Worm (Caenorhabditis elegans) whole organism, L2 larva: Measurements from ENCODE around the gene F19B10.5.

Experiments used
- C34F6.9 ChIP-seq: fragments of 150-350 bp; optimal IDR thresholded peaks from 2 replicates; lab custom pipeline; 2014; ENCODE audit warnings: missing biosample characterization, missing genetic modification characterization
- F13H6.1 ChIP-seq: sonication (generic microtip); optimal IDR thresholded peaks from 2 replicates; lab custom pipeline; 2016; ENCODE audit warnings: missing genetic modification characterization, missing compliant biosample characterization
- R02D3.7 ChIP-seq: fragments of 150-350 bp; optimal IDR thresholded peaks from 2 replicates; lab custom pipeline; 2014; ENCODE audit warnings: missing biosample characterization, missing genetic modification characterization
- Y55F3AM.14 ChIP-seq: fragments of 200-800 bp; sonication (Bioruptor generic); optimal IDR thresholded peaks from 2 replicates; lab custom pipeline; 2018; ENCODE audit warnings: mild to moderate bottlenecking, missing genetic modification characterization, missing compliant biosample characterization
- ZK546.5 ChIP-seq: sonication (generic microtip); optimal IDR thresholded peaks from 2 replicates; lab custom pipeline; 2017; ENCODE audit warnings: missing biosample characterization, missing genetic modification characterization
- alr-1 ChIP-seq: fragments of 150-350 bp; optimal IDR thresholded peaks from 2 replicates; lab custom pipeline; 2014; ENCODE audit warnings: missing biosample characterization, missing genetic modification characterization
- aly-2 ChIP-seq: fragments of 150-350 bp; optimal IDR thresholded peaks from 2 replicates; lab custom pipeline; 2014; ENCODE audit warnings: missing biosample characterization, missing genetic modification characterization
- ama-1 ChIP-seq: fragments of 150-350 bp; optimal IDR thresholded peaks from 2 replicates; lab custom pipeline; 2018; ENCODE audit warnings: inconsistent platforms
- ceh-16 ChIP-seq: fragments of 150-350 bp; optimal IDR thresholded peaks from 2 replicates; lab custom pipeline; 2014; ENCODE audit warnings: missing biosample characterization, missing genetic modification characterization
- ceh-82 ChIP-seq: fragments of 150-350 bp; optimal IDR thresholded peaks from 2 replicates; lab custom pipeline; 2014; ENCODE audit warnings: missing biosample characterization, missing genetic modification characterization
- crh-2 ChIP-seq: sonication (generic microtip); optimal IDR thresholded peaks from 2 replicates; lab custom pipeline; 2017; ENCODE audit warnings: missing biosample characterization, missing genetic modification characterization
- dmd-4 ChIP-seq: sonication (generic microtip); optimal IDR thresholded peaks from 2 replicates; lab custom pipeline; 2017; ENCODE audit warnings: missing biosample characterization, missing genetic modification characterization
- egl-27 ChIP-seq: sonication (generic microtip); optimal IDR thresholded peaks from 3 replicates; lab custom pipeline; 2017; ENCODE audit warnings: missing biosample characterization, missing genetic modification reagents, missing genetic modification characterization
- elt-1 ChIP-seq: fragments of 150-350 bp; optimal IDR thresholded peaks from 2 replicates; lab custom pipeline; 2014; ENCODE audit warnings: missing biosample characterization, missing genetic modification characterization
- elt-3 ChIP-seq: sonication (generic microtip); optimal IDR thresholded peaks from 2 replicates; lab custom pipeline; 2017; ENCODE audit warnings: missing biosample characterization, missing genetic modification characterization
- gmeb-1 ChIP-seq: fragments of 150-350 bp; optimal IDR thresholded peaks from 2 replicates; lab custom pipeline; 2014; ENCODE audit warnings: missing biosample characterization, missing genetic modification characterization
- lin-11 ChIP-seq: fragments of 150-350 bp; sonication (generic microtip); optimal IDR thresholded peaks from 2 replicates; lab custom pipeline; 2014; ENCODE audit warnings: missing biosample characterization, missing genetic modification characterization, inconsistent platforms, mixed read lengths
- lin-39 ChIP-seq: fragments of 150-350 bp; optimal IDR thresholded peaks from 2 replicates; lab custom pipeline; 2014; ENCODE audit warnings: missing biosample characterization, missing genetic modification reagents, missing genetic modification characterization
- lsy-2 ChIP-seq, 2 experiments: fragments of 150-350 bp in 1 of 2; sonication (generic microtip) in 1 of 2; optimal IDR thresholded peaks; 2 replicates each; lab custom pipeline; 2014 to 2017; ENCODE audit warnings: missing biosample characterization in 2 of 2, missing genetic modification characterization in 2 of 2
- mab-5 ChIP-seq: fragments of 150-350 bp; optimal IDR thresholded peaks from 2 replicates; lab custom pipeline; 2014; ENCODE audit warnings: missing biosample characterization, missing genetic modification characterization
- nhr-10 ChIP-seq: sonication (generic microtip); optimal IDR thresholded peaks from 2 replicates; lab custom pipeline; 2017; ENCODE audit warnings: missing biosample characterization, missing genetic modification characterization
- nhr-11 ChIP-seq: fragments of 150-350 bp; optimal IDR thresholded peaks from 2 replicates; lab custom pipeline; 2014; ENCODE audit warnings: missing biosample characterization, missing genetic modification characterization
- nhr-12 ChIP-seq: fragments of 150-350 bp; optimal IDR thresholded peaks from 2 replicates; lab custom pipeline; 2014; ENCODE audit warnings: missing biosample characterization, missing genetic modification characterization
- nhr-129 ChIP-seq: fragments of 150-350 bp; optimal IDR thresholded peaks from 2 replicates; lab custom pipeline; 2014; ENCODE audit warnings: missing biosample characterization, missing genetic modification characterization
- nhr-21 ChIP-seq: fragments of 150-350 bp; optimal IDR thresholded peaks from 2 replicates; lab custom pipeline; 2014; ENCODE audit warnings: missing biosample characterization, missing genetic modification characterization
- nhr-237 ChIP-seq: fragments of 150-350 bp; optimal IDR thresholded peaks from 2 replicates; lab custom pipeline; 2014; ENCODE audit warnings: missing biosample characterization, missing genetic modification characterization
- nhr-25 ChIP-seq: fragments of 150-350 bp; sonication (generic microtip); optimal IDR thresholded peaks from 3 replicates; lab custom pipeline; 2014; ENCODE audit warnings: missing biosample characterization, missing genetic modification characterization
- nhr-6 ChIP-seq: fragments of 150-350 bp; optimal IDR thresholded peaks from 2 replicates; lab custom pipeline; 2014; ENCODE audit warnings: missing biosample characterization, missing genetic modification characterization
- nhr-77 ChIP-seq: fragments of 150-350 bp; optimal IDR thresholded peaks from 2 replicates; lab custom pipeline; 2014; ENCODE audit warnings: missing biosample characterization, missing genetic modification characterization
- peb-1 ChIP-seq: fragments of 150-350 bp; optimal IDR thresholded peaks from 2 replicates; lab custom pipeline; 2014; ENCODE audit warnings: missing biosample characterization, missing genetic modification characterization
- sem-4 ChIP-seq: fragments of 150-350 bp; optimal IDR thresholded peaks from 2 replicates; lab custom pipeline; 2014; ENCODE audit warnings: missing biosample characterization, missing genetic modification reagents, missing genetic modification characterization
- skn-1 ChIP-seq: sonication (generic microtip); optimal IDR thresholded peaks from 2 replicates; lab custom pipeline; 2017; ENCODE audit warnings: missing biosample characterization, missing genetic modification characterization
- sma-3 ChIP-seq: sonication (generic microtip); optimal IDR thresholded peaks from 2 replicates; lab custom pipeline; 2016; ENCODE audit warnings: missing genetic modification reagents, missing genetic modification characterization, missing compliant biosample characterization
- sma-9 ChIP-seq, 2 experiments: fragments of 150-350 bp in 1 of 2; sonication (generic microtip) in 1 of 2; optimal IDR thresholded peaks; 2 replicates each; lab custom pipeline; 2014 to 2016; ENCODE audit warnings: missing genetic modification characterization in 2 of 2, mild to moderate bottlenecking in 1 of 2, missing biosample characterization in 1 of 2, missing compliant biosample characterization in 1 of 2, missing genetic modification reagents in 1 of 2, moderate library complexity in 1 of 2
- snpc-4 ChIP-seq: fragments of 150-350 bp; optimal IDR thresholded peaks from 2 replicates; lab custom pipeline; 2014; ENCODE audit warnings: missing biosample characterization, missing genetic modification characterization
- unc-55 ChIP-seq: fragments of 150-350 bp; sonication (generic microtip); optimal IDR thresholded peaks from 3 replicates; lab custom pipeline; 2014; ENCODE audit warnings: missing biosample characterization, missing genetic modification reagents, missing genetic modification characterization
- unc-62 ChIP-seq: fragments of 150-350 bp; optimal IDR thresholded peaks from 2 replicates; lab custom pipeline; 2014; ENCODE audit warnings: missing biosample characterization, missing genetic modification reagents, missing genetic modification characterization
- zag-1 ChIP-seq: fragments of 150-350 bp; optimal IDR thresholded peaks from 2 replicates; lab custom pipeline; 2014; ENCODE audit warnings: missing biosample characterization, missing genetic modification characterization
- ztf-1 ChIP-seq: fragments of 200-800 bp; sonication (Bioruptor generic); conservative IDR thresholded peaks from 2 replicates; pipeline ENCODE4 v1.3.6; 2022; ENCODE audit warnings: missing genetic modification characterization, missing compliant biosample characterization
- ztf-11 ChIP-seq: sonication (generic microtip); optimal IDR thresholded peaks from 2 replicates; lab custom pipeline; 2017; ENCODE audit warnings: missing biosample characterization, missing genetic modification characterization

F19B10.5 gene

DNA sequence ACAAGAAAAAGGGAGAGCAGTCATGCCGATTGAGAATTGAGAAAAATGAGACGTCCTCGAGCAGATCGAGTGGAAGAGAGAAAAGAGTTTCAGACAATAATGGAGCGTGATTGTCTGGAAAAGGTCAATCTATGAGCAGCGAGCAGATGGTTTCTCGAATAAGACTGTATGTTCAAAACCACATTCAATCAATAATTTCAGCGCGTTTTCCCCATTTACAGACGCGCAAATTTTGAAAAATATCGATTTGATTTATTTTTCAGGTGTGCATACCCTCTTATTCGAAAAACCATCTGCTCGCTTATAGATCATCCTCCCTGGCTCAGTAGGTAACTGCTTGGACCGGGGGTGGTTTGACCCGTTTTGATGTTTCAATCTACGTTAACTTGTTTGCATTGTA, 16.2 kb upstream of the F19B10.5 start, which contains the start of gene fbxb-31:
fbxb-31 (minus strand) TSS at position 101 of the 400 bp plus-strand sequence.
- no peak for TF ChIP-seq unc-55 (GFP tag; lab: Kevin White, UChicago)
- no peak for TF ChIP-seq nhr-10
- TF ChIP-seq ama-1, result no peak
- TF ChIP-seq nhr-21 (tag; lab: Kevin White, UChicago), result no peak
- no peak for TF ChIP-seq lin-11 (tag; lab: Kevin White, UChicago)
- no peak for TF ChIP-seq ztf-1 (GFP tag; lab: Robert Waterston, UW)
- no peak for TF ChIP-seq lsy-2 (tag; optimal IDR thresholded peaks at IDR 0.05; lab: Kevin White, UChicago)
- TF ChIP-seq ceh-82 (tag; lab: Kevin White, UChicago), result no peak
- no peak for TF ChIP-seq gmeb-1 (tag; lab: Kevin White, UChicago)
- no peak for TF ChIP-seq nhr-77

DNA sequence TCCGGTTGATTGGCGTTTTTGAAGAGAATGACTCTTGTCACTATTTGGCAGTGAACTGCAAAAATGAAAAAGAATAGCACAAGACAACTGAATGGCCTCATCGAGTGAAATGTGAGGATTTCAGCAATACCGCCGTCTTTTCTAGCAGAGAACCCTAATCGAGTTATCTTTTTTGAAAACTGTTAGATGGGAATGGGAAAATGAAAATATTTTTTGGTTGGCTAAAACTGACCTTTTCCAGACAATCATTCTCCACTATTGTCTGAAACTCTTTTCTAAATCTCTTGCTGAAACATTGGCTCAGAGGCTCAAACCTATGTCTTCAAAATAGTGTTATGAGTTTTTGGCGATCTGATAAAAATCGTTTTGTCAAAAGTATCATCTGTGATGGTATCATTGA, 15.3 kb upstream of the F19B10.5 start, which contains the start of gene M151.10:
M151.10 (minus strand) TSS at position 101 of the 400 bp plus-strand sequence.
- no peak for TF ChIP-seq lin-39 (tag; lab: Kevin White, UChicago)
- TF ChIP-seq sma-3, result no peak
- TF ChIP-seq nhr-21 (tag; lab: Kevin White, UChicago), result no peak
- no peak for TF ChIP-seq elt-3 (tag; lab: Kevin White, UChicago)
- no peak for TF ChIP-seq sem-4 (tag; lab: Kevin White, UChicago)
- TF ChIP-seq alr-1 (tag; lab: Kevin White, UChicago), result no peak
- TF ChIP-seq nhr-237 (tag; lab: Kevin White, UChicago), result no peak
- TF ChIP-seq crh-2 (tag; lab: Kevin White, UChicago), result no peak
- TF ChIP-seq peb-1 (tag; lab: Kevin White, UChicago), result no peak
- TF ChIP-seq lin-11 (tag; lab: Kevin White, UChicago), result no peak
- no peak for TF ChIP-seq nhr-77
- TF ChIP-seq lsy-2 (tag; optimal IDR thresholded peaks at IDR 0.05; lab: Kevin White, UChicago), result no peak
- no peak for TF ChIP-seq mab-5 (tag; lab: Kevin White, UChicago)
- no peak for TF ChIP-seq ztf-11 (tag; lab: Kevin White, UChicago)
- no peak for TF ChIP-seq nhr-10
- no peak for TF ChIP-seq unc-62 (GFP tag; lab: Kevin White, UChicago)
- TF ChIP-seq nhr-12, result no peak
- no peak for TF ChIP-seq ceh-16
- no peak for TF ChIP-seq ama-1
- TF ChIP-seq, all 48 proteins: peak for 0

DNA sequence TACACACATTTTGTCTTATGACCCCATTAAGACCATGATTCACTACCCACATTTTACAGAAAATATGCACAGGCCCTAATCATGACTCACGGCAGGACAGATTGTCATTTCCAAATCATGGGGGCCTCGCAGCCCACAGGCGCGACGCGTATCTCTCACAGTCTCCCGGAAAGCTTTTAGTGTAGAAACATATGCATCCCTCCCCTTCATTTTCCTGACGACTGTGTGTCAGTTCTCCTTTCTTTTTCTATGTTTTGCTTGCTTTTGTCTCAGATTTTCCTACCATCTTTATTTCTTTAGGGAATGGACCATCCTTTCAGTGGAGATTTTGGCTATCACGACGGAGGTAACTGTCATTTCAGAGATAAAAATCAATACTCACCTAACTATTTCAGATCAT, 14.3 kb upstream of the F19B10.5 start, which contains the start of gene M151.1:
M151.1 (plus strand) TSS at position 301 of the 400 bp plus-strand sequence.
- no peak for TF ChIP-seq unc-62 (GFP tag; lab: Kevin White, UChicago)
- no peak for TF ChIP-seq lin-11 (tag; lab: Kevin White, UChicago)
- TF ChIP-seq Y55F3AM.14, result no peak
- TF ChIP-seq sma-9 (GFP tag; optimal IDR thresholded peaks at IDR 0.05; lab: Kevin White, UChicago), result no peak
- TF ChIP-seq sma-9 (tag; optimal IDR thresholded peaks at IDR 0.05; lab: Kevin White, UChicago), result no peak
- no peak for TF ChIP-seq mab-5 (tag; lab: Kevin White, UChicago)
- no peak for TF ChIP-seq nhr-11
- TF ChIP-seq nhr-6 (tag; lab: Kevin White, UChicago), result no peak
- TF ChIP-seq elt-3 (tag; lab: Kevin White, UChicago), result no peak
- TF ChIP-seq ztf-11 (tag; lab: Kevin White, UChicago), result no peak

DNA sequence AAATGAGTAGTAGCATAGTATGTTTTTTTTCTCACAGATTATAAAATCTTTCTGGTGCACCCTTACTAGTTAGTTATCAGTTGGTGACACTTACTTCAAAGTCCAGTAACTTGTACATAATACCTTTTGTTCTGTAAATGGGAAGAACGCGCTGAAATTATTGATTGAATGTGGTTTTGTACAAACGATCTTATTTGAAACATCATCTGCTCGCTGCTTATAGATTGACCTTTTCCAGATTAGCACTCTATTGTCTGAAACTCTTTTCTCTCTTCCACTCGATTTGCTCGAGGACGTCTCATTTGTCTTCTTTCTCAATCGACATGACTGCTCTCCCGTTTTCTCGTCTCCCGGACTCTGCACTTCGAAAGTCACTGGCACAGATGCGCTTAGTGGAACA, 8.4 kb upstream of the F19B10.5 start, which contains the start of gene fbxb-33:
fbxb-33 (plus strand) TSS at position 301 of the 400 bp plus-strand sequence.
- TF ChIP-seq gmeb-1 (tag; lab: Kevin White, UChicago), result no peak
- TF ChIP-seq nhr-6 (tag; lab: Kevin White, UChicago), result no peak
- no peak for TF ChIP-seq sma-3
- no peak for TF ChIP-seq lin-39 (tag; lab: Kevin White, UChicago)
- TF ChIP-seq elt-1 (tag; lab: Kevin White, UChicago), result no peak
- TF ChIP-seq F13H6.1 (tag; lab: Kevin White, UChicago), result no peak
- TF ChIP-seq nhr-129 (tag; lab: Kevin White, UChicago), result no peak
- TF ChIP-seq lsy-2 (tag; optimal IDR thresholded peaks at IDR 0.05; lab: Kevin White, UChicago), result no peak
- TF ChIP-seq C34F6.9 (tag; lab: Kevin White, UChicago), result no peak
- no peak for TF ChIP-seq unc-55 (GFP tag; lab: Kevin White, UChicago)
- no peak for TF ChIP-seq nhr-12

DNA sequence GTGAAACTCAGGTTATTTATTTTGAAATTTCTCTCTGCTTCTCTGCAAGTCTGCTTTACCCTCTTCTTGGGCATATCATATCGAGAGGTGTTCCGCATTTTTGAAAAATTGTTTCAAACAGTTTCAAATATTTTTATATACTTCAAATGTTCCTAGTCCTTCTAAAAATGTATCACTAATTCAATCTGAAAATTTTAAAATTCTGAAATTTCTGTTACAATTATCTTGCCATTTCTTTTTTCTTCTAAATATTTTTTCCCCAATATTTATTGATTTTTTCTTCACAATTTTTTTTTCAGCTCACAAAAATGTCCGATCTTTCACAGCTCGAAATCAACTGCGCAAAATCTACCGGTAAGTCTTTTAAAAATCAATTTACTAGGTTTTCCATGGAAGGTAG, 4.3 kb downstream of the F19B10.5 start, which contains the start of gene F19B10.4:
F19B10.4 (plus strand) TSS at position 301 of the 400 bp plus-strand sequence.
- TF ChIP-seq mab-5 (tag; lab: Kevin White, UChicago), result no peak
- no peak for TF ChIP-seq zag-1 (tag; lab: Kevin White, UChicago)
- TF ChIP-seq ZK546.5 (tag; lab: Kevin White, UChicago), result no peak
- no peak for TF ChIP-seq nhr-11
- no peak for TF ChIP-seq ceh-16
- no peak for TF ChIP-seq sma-3
- TF ChIP-seq dmd-4 (tag; lab: Kevin White, UChicago), result no peak
- TF ChIP-seq crh-2 (tag; lab: Kevin White, UChicago), result no peak
- no peak for TF ChIP-seq lsy-2 (tag; optimal IDR thresholded peaks at IDR 0.05; lab: Kevin White, UChicago)
- no peak for TF ChIP-seq aly-2 (tag; lab: Kevin White, UChicago)
- TF ChIP-seq lin-39 (tag; lab: Kevin White, UChicago), result no peak
- no peak for TF ChIP-seq C34F6.9 (tag; lab: Kevin White, UChicago)
- TF ChIP-seq nhr-237 (tag; lab: Kevin White, UChicago), result no peak
- TF ChIP-seq R02D3.7 (tag; lab: Kevin White, UChicago), result no peak
- TF ChIP-seq nhr-25 (tag; lab: Kevin White, UChicago), result no peak
- TF ChIP-seq alr-1 (tag; lab: Kevin White, UChicago), result no peak
- no peak for TF ChIP-seq egl-27 (tag; lab: Kevin White, UChicago)
- no peak for TF ChIP-seq skn-1 (tag; lab: Kevin White, UChicago)
- no peak for TF ChIP-seq sma-9 (GFP tag; optimal IDR thresholded peaks at IDR 0.05; lab: Kevin White, UChicago)
- TF ChIP-seq sma-9 (tag; optimal IDR thresholded peaks at IDR 0.05; lab: Kevin White, UChicago), result no peak
- TF ChIP-seq snpc-4 (tag; lab: Kevin White, UChicago), result no peak
